Fruit fly (Drosophila melanogaster) whole organism, embryonic: Measurements from ENCODE around the gene Gem3.

Source experiments
- Ada2b ChIP-seq: fragments of 200-800 bp; sonication (Bioruptor generic); IDR thresholded peaks from 2 replicates; pipeline ENCODE4 v1.3.6; 2022; ENCODE audit warnings: missing biosample characterization, missing genetic modification characterization
- Asciz ChIP-seq: fragments of 200-800 bp; sonication (Bioruptor generic); optimal IDR thresholded peaks from 2 replicates; lab custom pipeline; 2017; ENCODE audit warnings: missing biosample characterization, mild to moderate bottlenecking, missing genetic modification characterization, missing genetic modification reagents
- Atf3 ChIP-seq: fragments of 200-800 bp; sonication (Bioruptor generic); optimal IDR thresholded peaks from 3 replicates; lab custom pipeline; 2016; ENCODE audit warnings: missing biosample characterization, missing genetic modification characterization
- CG10979 ChIP-seq: fragments of 200-800 bp; sonication (Bioruptor generic); optimal IDR thresholded peaks from 2 replicates; lab custom pipeline; 2018; ENCODE audit warnings: missing biosample characterization, mild to moderate bottlenecking, missing genetic modification characterization, moderate library complexity
- CG12391 ChIP-seq: fragments of 200-800 bp; sonication (Bioruptor generic); optimal IDR thresholded peaks from 3 replicates; lab custom pipeline; 2018; ENCODE audit warnings: missing biosample characterization, mild to moderate bottlenecking, missing genetic modification characterization, moderate library complexity
- CG12744 ChIP-seq: fragments of 200-800 bp; sonication (Bioruptor generic); optimal IDR thresholded peaks from 2 replicates; lab custom pipeline; 2016; ENCODE audit warnings: missing biosample characterization, missing genetic modification characterization
- CG12769 ChIP-seq: fragments of 200-800 bp; sonication (Bioruptor generic); optimal IDR thresholded peaks from 2 replicates; lab custom pipeline; 2019; ENCODE audit warnings: missing biosample characterization, mild to moderate bottlenecking, missing genetic modification characterization, moderate library complexity
- CG14050 ChIP-seq: fragments of 200-800 bp; sonication (Bioruptor generic); IDR thresholded peaks from 3 replicates; pipeline ENCODE4 v1.3.6; 2022; ENCODE audit warnings: missing biosample characterization, missing genetic modification characterization
- CG14710 ChIP-seq: fragments of 200-800 bp; sonication (Bioruptor generic); optimal IDR thresholded peaks from 3 replicates; lab custom pipeline; 2019; ENCODE audit warnings: missing biosample characterization, mild to moderate bottlenecking, missing genetic modification characterization, moderate library complexity
- CG14860 ChIP-seq: fragments of 200-800 bp; sonication (Bioruptor generic); IDR thresholded peaks from 3 replicates; pipeline ENCODE4 v1.3.6; 2022; ENCODE audit warnings: missing biosample characterization, missing genetic modification characterization; ENCODE audit not compliant: partially characterized antibody
- CG1647 ChIP-seq: fragments of 200-800 bp; sonication (Bioruptor generic); optimal IDR thresholded peaks from 3 replicates; lab custom pipeline; 2016; ENCODE audit warnings: missing biosample characterization, missing genetic modification characterization
- CG2120 ChIP-seq: fragments of 200-800 bp; sonication (Bioruptor generic); optimal IDR thresholded peaks from 3 replicates; lab custom pipeline; 2016; ENCODE audit warnings: missing biosample characterization, missing genetic modification characterization
- CG2712 ChIP-seq: fragments of 200-800 bp; optimal IDR thresholded peaks from 3 replicates; lab custom pipeline; 2019; ENCODE audit warnings: missing biosample characterization, mild to moderate bottlenecking, missing genetic modification characterization, moderate library complexity
- CG3407 ChIP-seq: fragments of 200-800 bp; sonication (Bioruptor generic); optimal IDR thresholded peaks from 2 replicates; lab custom pipeline; 2018; ENCODE audit warnings: missing biosample characterization, mild to moderate bottlenecking, missing genetic modification characterization
- CG34224 ChIP-seq: fragments of 200-800 bp; sonication (Bioruptor generic); IDR thresholded peaks from 3 replicates; pipeline ENCODE4 v1.3.6; 2022; ENCODE audit warnings: missing biosample characterization, missing genetic modification characterization; ENCODE audit not compliant: partially characterized antibody
- CG3995 ChIP-seq: fragments of 200-800 bp; sonication (Bioruptor generic); optimal IDR thresholded peaks from 3 replicates; lab custom pipeline; 2016; ENCODE audit warnings: missing biosample characterization, missing genetic modification characterization
- CG43689 ChIP-seq: fragments of 200-800 bp; sonication (Bioruptor generic); IDR thresholded peaks from 2 replicates; pipeline ENCODE4 v1.3.6; 2022; ENCODE audit warnings: missing biosample characterization, missing genetic modification characterization
- CG4424 ChIP-seq: fragments of 200-800 bp; sonication (Bioruptor generic); optimal IDR thresholded peaks from 3 replicates; lab custom pipeline; 2016; ENCODE audit warnings: missing biosample characterization, missing genetic modification characterization
- CG4820 ChIP-seq: fragments of 200-800 bp; sonication (Bioruptor generic); optimal IDR thresholded peaks from 3 replicates; lab custom pipeline; 2016; ENCODE audit warnings: missing biosample characterization, missing genetic modification characterization
- CG6689 ChIP-seq: fragments of 200-800 bp; sonication (Bioruptor generic); IDR thresholded peaks from 2 replicates; pipeline ENCODE4 v1.3.6; 2022; ENCODE audit warnings: missing biosample characterization, missing genetic modification characterization
- CG8388 ChIP-seq: fragments of 200-800 bp; sonication (Bioruptor generic); optimal IDR thresholded peaks from 2 replicates; lab custom pipeline; 2019; ENCODE audit warnings: missing biosample characterization, mild to moderate bottlenecking, missing genetic modification characterization, moderate library complexity
- CG9797 ChIP-seq: fragments of 200-800 bp; sonication (Bioruptor generic); optimal IDR thresholded peaks from 3 replicates; lab custom pipeline; 2018; ENCODE audit warnings: missing biosample characterization, mild to moderate bottlenecking, missing genetic modification characterization
- E2f1 ChIP-seq: fragments of 200-800 bp; sonication (Bioruptor generic); IDR thresholded peaks from 2 replicates; pipeline ENCODE4 v1.3.6; 2022; ENCODE audit warnings: missing biosample characterization, missing genetic modification characterization
- HLH3B ChIP-seq: fragments of 200-800 bp; sonication (Bioruptor generic); IDR thresholded peaks from 2 replicates; pipeline ENCODE4 v1.3.6; 2022; ENCODE audit warnings: missing biosample characterization, missing genetic modification characterization
- HLH54F ChIP-seq: fragments of 200-800 bp; sonication (Bioruptor generic); optimal IDR thresholded peaks from 3 replicates; lab custom pipeline; 2016; ENCODE audit warnings: missing biosample characterization, missing genetic modification characterization
- Hsf ChIP-seq: fragments of 200-800 bp; sonication (Bioruptor generic); optimal IDR thresholded peaks from 3 replicates; lab custom pipeline; 2016; ENCODE audit warnings: missing biosample characterization, missing genetic modification characterization
- Neu2 ChIP-seq: fragments of 200-800 bp; sonication (Bioruptor generic); optimal IDR thresholded peaks from 3 replicates; lab custom pipeline; 2016; ENCODE audit warnings: missing biosample characterization, missing genetic modification characterization, borderline replicate concordance
- Oli ChIP-seq: fragments of 200-800 bp; sonication (Bioruptor generic); optimal IDR thresholded peaks from 2 replicates; lab custom pipeline; 2018; ENCODE audit warnings: missing biosample characterization, mild to moderate bottlenecking, missing genetic modification characterization, moderate library complexity
- Trl ChIP-seq, 3 experiments: fragments of >200 bp in 2 of 3; fragments of 200-800 bp in 1 of 3; sonication (Bioruptor generic) in 1 of 3; optimal IDR thresholded peaks; 2 replicates in 1 of 3; 3 replicates in 2 of 3; lab custom pipeline; 2016 to 2017; ENCODE audit warnings: missing biosample characterization in 1 of 3, missing genetic modification characterization in 1 of 3
- az2 ChIP-seq: fragments of 200-800 bp; sonication (Bioruptor generic); optimal IDR thresholded peaks from 3 replicates; lab custom pipeline; 2016; ENCODE audit warnings: missing biosample characterization, missing genetic modification characterization
- bab2 ChIP-seq: fragments of 200-800 bp; sonication (Bioruptor generic); optimal IDR thresholded peaks from 2 replicates; lab custom pipeline; 2016; ENCODE audit warnings: missing biosample characterization, missing genetic modification characterization
- dm ChIP-seq: fragments of 200-800 bp; sonication (Bioruptor generic); optimal IDR thresholded peaks from 3 replicates; lab custom pipeline; 2016; ENCODE audit warnings: missing biosample characterization, missing genetic modification characterization
- dpn ChIP-seq, 2 experiments: fragments of 200-800 bp; sonication (Bioruptor generic); optimal IDR thresholded peaks; 3 replicates each; lab custom pipeline; 2016; ENCODE audit warnings: missing biosample characterization in 2 of 2, missing genetic modification characterization in 2 of 2
- dysf ChIP-seq: fragments of 200-800 bp; sonication (Bioruptor generic); IDR thresholded peaks from 3 replicates; pipeline ENCODE4 v1.3.6; 2022; ENCODE audit warnings: missing biosample characterization, missing genetic modification characterization
- exex ChIP-seq: fragments of 200-800 bp; sonication (Bioruptor generic); optimal IDR thresholded peaks from 4 replicates; lab custom pipeline; 2018; ENCODE audit warnings: missing biosample characterization, mild to moderate bottlenecking, missing genetic modification characterization, moderate library complexity
- fd102C ChIP-seq: fragments of 200-800 bp; sonication (Bioruptor generic); optimal IDR thresholded peaks from 2 replicates; lab custom pipeline; 2018; ENCODE audit warnings: missing biosample characterization, mild to moderate bottlenecking, missing genetic modification characterization, moderate library complexity
- gt ChIP-seq: fragments of 200-800 bp; sonication (Bioruptor generic); IDR thresholded peaks from 2 replicates; pipeline ENCODE4 v1.3.6; 2022; ENCODE audit warnings: missing biosample characterization, missing genetic modification characterization
- ind ChIP-seq: fragments of 200-800 bp; sonication (Bioruptor generic); optimal IDR thresholded peaks from 3 replicates; lab custom pipeline; 2016; ENCODE audit warnings: missing biosample characterization, missing genetic modification characterization
- insv ChIP-seq, 2 experiments: fragments of 200-800 bp; sonication (Bioruptor generic); optimal IDR thresholded peaks; 3 replicates each; lab custom pipeline; 2016 to 2018; ENCODE audit warnings: missing biosample characterization in 2 of 2, missing genetic modification characterization in 2 of 2
- knrl ChIP-seq: fragments of 200-800 bp; sonication (Bioruptor generic); IDR thresholded peaks from 3 replicates; pipeline ENCODE4 v1.3.6; 2022; ENCODE audit warnings: missing biosample characterization, missing genetic modification characterization; ENCODE audit not compliant: partially characterized antibody
- lola ChIP-seq, 3 experiments: fragments of >200 bp in 2 of 3; fragments of 200-800 bp in 1 of 3; sonication (Bioruptor generic) in 1 of 3; optimal IDR thresholded peaks; 2 replicates each; lab custom pipeline; 2017 to 2019; ENCODE audit warnings: missing biosample characterization in 3 of 3, missing genetic modification characterization in 3 of 3, mild to moderate bottlenecking in 1 of 3, moderate library complexity in 1 of 3
- mirr ChIP-seq: fragments of 200-800 bp; sonication (Bioruptor generic); optimal IDR thresholded peaks from 3 replicates; lab custom pipeline; 2018; ENCODE audit warnings: missing biosample characterization, mild to moderate bottlenecking, missing genetic modification characterization
- oc ChIP-seq: fragments of 200-800 bp; sonication (Bioruptor generic); optimal IDR thresholded peaks from 2 replicates; lab custom pipeline; 2018; ENCODE audit warnings: missing biosample characterization, mild to moderate bottlenecking, missing genetic modification characterization, moderate library complexity
- org-1 ChIP-seq: fragments of 200-800 bp; sonication (Bioruptor generic); optimal IDR thresholded peaks from 2 replicates; lab custom pipeline; 2017; ENCODE audit warnings: missing biosample characterization, missing genetic modification characterization
- pan ChIP-seq, 4 experiments: fragments of >200 bp in 3 of 4; fragments of 200-800 bp in 1 of 4; sonication (Bioruptor generic) in 1 of 4; optimal IDR thresholded peaks in 3 of 4; IDR thresholded peaks in 1 of 4; 2 replicates each; pipeline versions ENCODE4 v1.3.6 to Lab custom; 2017 to 2022; ENCODE audit warnings: missing biosample characterization in 2 of 4, missing genetic modification characterization in 2 of 4, mixed read lengths in 1 of 4
- pho ChIP-seq: fragments of 200-800 bp; sonication (Bioruptor generic); optimal IDR thresholded peaks from 2 replicates; lab custom pipeline; 2016; ENCODE audit warnings: missing biosample characterization, missing genetic modification characterization
- pum ChIP-seq: fragments of 200-800 bp; sonication (Bioruptor generic); optimal IDR thresholded peaks from 2 replicates; lab custom pipeline; 2016; ENCODE audit warnings: missing biosample characterization, missing genetic modification characterization
- seq ChIP-seq: fragments of 200-800 bp; sonication (Bioruptor generic); IDR thresholded peaks from 2 replicates; pipeline ENCODE4 v1.3.6; 2022; ENCODE audit warnings: missing biosample characterization, missing genetic modification characterization
- z ChIP-seq: fragments of 200-800 bp; sonication (Bioruptor generic); IDR thresholded peaks from 3 replicates; pipeline ENCODE4 v1.3.6; 2022; ENCODE audit warnings: missing biosample characterization, missing genetic modification characterization

The Gem3 gene

DNA sequence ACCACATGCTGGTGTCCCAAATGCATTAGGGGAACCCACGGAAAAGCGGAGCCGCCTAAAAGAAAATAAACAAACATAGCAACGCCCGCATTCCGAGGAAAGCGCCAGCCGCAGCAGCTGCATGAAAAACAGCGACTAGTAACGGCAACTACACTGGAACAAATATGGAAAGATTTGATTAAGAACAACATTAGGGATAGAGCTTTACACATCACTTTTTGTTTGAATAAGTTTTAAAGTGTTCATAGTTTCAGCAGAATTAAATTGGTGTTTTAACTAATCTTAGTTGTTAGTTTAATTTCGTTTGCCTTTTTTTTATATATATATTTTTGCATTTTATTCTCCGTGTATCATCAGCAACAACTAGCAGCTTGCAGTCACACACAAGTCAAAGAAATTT is 34.9 kb downstream of the Gem3 start (continued):
- TF ChIP-seq CG6689 (GFP tag; lab: Robert Waterston, UW): 0 out of 2 replicates have a peak, but pooled peaks have one; percentile 20
- TF ChIP-seq pho: no peak
- 0 out of 3 replicates have a peak, but pooled peaks have one; percentile 25 for TF ChIP-seq dysf (GFP tag; lab: Robert Waterston, UW)
- peak; percentile 8 for TF ChIP-seq oc
- TF ChIP-seq org-1 (GFP tag; lab: Kevin White, UChicago): no peak
- peak; percentile 72 for TF ChIP-seq Oli (tag; lab: Kevin White, UChicago)
- TF ChIP-seq CG8388 (GFP tag; lab: Kevin White, UChicago): peak; percentile 67
- peak; percentile 61 for TF ChIP-seq CG12391 (tag; lab: Kevin White, UChicago)
- TF ChIP-seq exex (tag; lab: Kevin White, UChicago): no peak
- TF ChIP-seq Ada2b: peak; percentile 11; the same call in 1 of the 2 replicates
- no peak for TF ChIP-seq fd102C (GFP tag; lab: Kevin White, UChicago)
- no peak for TF ChIP-seq Trl (optimal IDR thresholded peaks at IDR 0.05; lab: Kevin White, UChicago)
- TF ChIP-seq Trl (GFP tag; optimal IDR thresholded peaks at IDR 0.05; lab: Kevin White, UChicago): no peak
- no peak for TF ChIP-seq bab2
- no peak for TF ChIP-seq HLH54F
- no peak for TF ChIP-seq Neu2
- TF ChIP-seq gt: 0 out of 2 replicates have a peak, but pooled peaks have one; percentile 14
- peak; percentile 36; the same call in 1 of the 2 replicates for TF ChIP-seq HLH3B (GFP tag; lab: Robert Waterston, UW)
- peak; percentile 37 for TF ChIP-seq CG14710 (tag; lab: Kevin White, UChicago)
- TF ChIP-seq CG14860 (GFP tag; lab: Robert Waterston, UW): no peak
- peak in 1 of 2 experiments; percentile 21 for TF ChIP-seq dpn (GFP tag; optimal IDR thresholded peaks at IDR 0.05; lab: Kevin White, UChicago)
- TF ChIP-seq CG12769 (tag; lab: Kevin White, UChicago): no peak
- TF ChIP-seq CG12744: no peak
- no peak for TF ChIP-seq CG2120 (GFP tag; lab: Kevin White, UChicago)
- peak; percentile 26 for TF ChIP-seq CG4820 (GFP tag; lab: Kevin White, UChicago)
- peak; percentile 27 for TF ChIP-seq Asciz (GFP tag; lab: Kevin White, UChicago)
- TF ChIP-seq Hsf (GFP tag; lab: Kevin White, UChicago): no peak
- peak; percentile 50 for TF ChIP-seq CG4424
- TF ChIP-seq pan (optimal IDR thresholded peaks at IDR 0.05; lab: Kevin White, UChicago): no peak
- TF ChIP-seq pan (GFP tag; optimal IDR thresholded peaks at IDR 0.05 in 1 of 2, IDR thresholded peaks at IDR 0.05 in 1 of 2): no peak
- peak; percentile 54 for TF ChIP-seq CG2712
- TF ChIP-seq z: no peak
- no peak for TF ChIP-seq CG9797
- TF ChIP-seq lola (GFP tag; optimal IDR thresholded peaks at IDR 0.05; lab: Kevin White, UChicago): peak in 1 of 3 experiments; percentile 11
- 0 out of 3 replicates have a peak, but pooled peaks have one; percentile 14 for TF ChIP-seq CG14050 (GFP tag; lab: Robert Waterston, UW)
- TF ChIP-seq CG1647 (GFP tag; lab: Kevin White, UChicago): no peak
- TF ChIP-seq pum (GFP tag; lab: Kevin White, UChicago): no peak
- no peak for TF ChIP-seq seq (GFP tag; lab: Robert Waterston, UW)
- TF ChIP-seq Atf3 (GFP tag; lab: Kevin White, UChicago): no peak
- no peak for TF ChIP-seq dm (GFP tag; lab: Kevin White, UChicago)
- TF ChIP-seq CG3995 (GFP tag; lab: Kevin White, UChicago): no peak
- no peak for TF ChIP-seq CG34224
- peak; percentile 27 for TF ChIP-seq ind (GFP tag; lab: Kevin White, UChicago)
- TF ChIP-seq CG3407 (GFP tag; lab: Kevin White, UChicago): peak; percentile 40
- TF ChIP-seq CG10979 (tag; lab: Kevin White, UChicago): peak; percentile 66
- TF ChIP-seq E2f1: no peak
- no peak for TF ChIP-seq mirr (GFP tag; lab: Kevin White, UChicago)
- TF ChIP-seq insv (GFP tag; optimal IDR thresholded peaks at IDR 0.05; lab: Kevin White, UChicago): no peak
- TF ChIP-seq CG43689 (GFP tag; lab: Robert Waterston, UW): no peak
- TF ChIP-seq knrl: no peak
- TF ChIP-seq az2 (GFP tag; lab: Kevin White, UChicago): peak; percentile 56
